Worm (Caenorhabditis elegans) whole organism, mixed stage, embryonic: ENCODE measurements around the gene F02E8.4.

Source experiments
- M03D4.4 ChIP-seq: sonication (generic microtip); optimal IDR thresholded peaks from 2 replicates; lab custom pipeline; 2017; ENCODE audit warnings: mild to moderate bottlenecking, missing genetic modification characterization, missing compliant biosample characterization
- bed-3 ChIP-seq: fragments of 200-800 bp; sonication (Bioruptor generic); optimal IDR thresholded peaks from 3 replicates; lab custom pipeline; 2018; ENCODE audit warnings: mild to moderate bottlenecking, missing genetic modification characterization, moderate library complexity, missing compliant biosample characterization
- blmp-1 ChIP-seq: fragments of 150-350 bp; optimal IDR thresholded peaks from 2 replicates; lab custom pipeline; 2014; ENCODE audit warnings: missing biosample characterization, missing genetic modification characterization
- ceh-39 ChIP-seq: fragments of 150-350 bp; optimal IDR thresholded peaks from 2 replicates; lab custom pipeline; 2014; ENCODE audit warnings: missing biosample characterization, missing genetic modification characterization
- ceh-43 ChIP-seq: fragments of 200-800 bp; sonication (Bioruptor generic); optimal IDR thresholded peaks from 2 replicates; lab custom pipeline; 2018; ENCODE audit warnings: mild to moderate bottlenecking, missing genetic modification characterization, moderate library complexity, missing compliant biosample characterization
- ceh-83 ChIP-seq: fragments of 200-800 bp; sonication (Bioruptor generic); optimal IDR thresholded peaks from 2 replicates; lab custom pipeline; 2018; ENCODE audit warnings: mild to moderate bottlenecking, missing genetic modification characterization, missing compliant biosample characterization
- ces-1 ChIP-seq: fragments of 150-350 bp; optimal IDR thresholded peaks from 2 replicates; lab custom pipeline; 2014; ENCODE audit warnings: missing biosample characterization, missing genetic modification reagents, missing genetic modification characterization
- cnd-1 ChIP-seq: fragments of 200-800 bp; sonication (Bioruptor generic); optimal IDR thresholded peaks from 2 replicates; lab custom pipeline; 2018; ENCODE audit warnings: mild to moderate bottlenecking, missing genetic modification characterization, missing compliant biosample characterization
- drap-1 ChIP-seq: fragments of 200-800 bp; sonication (Bioruptor generic); optimal IDR thresholded peaks from 3 replicates; lab custom pipeline; 2018; ENCODE audit warnings: mild to moderate bottlenecking, missing genetic modification characterization, missing compliant biosample characterization
- elt-1 ChIP-seq: sonication (generic microtip); optimal IDR thresholded peaks from 2 replicates; lab custom pipeline; 2017; ENCODE audit warnings: missing genetic modification characterization, mild to moderate bottlenecking, missing compliant biosample characterization, antibody characterized with exemption, moderate library complexity, borderline replicate concordance; ENCODE audit not compliant: insufficient read depth
- elt-3 ChIP-seq: fragments of 150-350 bp; optimal IDR thresholded peaks from 2 replicates; lab custom pipeline; 2014; ENCODE audit warnings: missing biosample characterization, missing genetic modification characterization
- flh-1 ChIP-seq: fragments of 200-800 bp; sonication (Bioruptor generic); optimal IDR thresholded peaks from 2 replicates; lab custom pipeline; 2018; ENCODE audit warnings: mild to moderate bottlenecking, missing genetic modification characterization, moderate library complexity, missing compliant biosample characterization
- ham-2 ChIP-seq: fragments of 200-800 bp; sonication (Bioruptor generic); optimal IDR thresholded peaks from 2 replicates; lab custom pipeline; 2018; ENCODE audit warnings: mild to moderate bottlenecking, missing genetic modification characterization, missing compliant biosample characterization
- hlh-1 ChIP-seq: fragments of 150-350 bp; optimal IDR thresholded peaks from 2 replicates; lab custom pipeline; 2014; ENCODE audit warnings: missing biosample characterization, missing genetic modification reagents, missing genetic modification characterization
- lin-13 ChIP-seq: fragments of 150-350 bp; optimal IDR thresholded peaks from 2 replicates; lab custom pipeline; 2014; ENCODE audit warnings: missing biosample characterization, missing genetic modification characterization
- lsy-2 ChIP-seq: fragments of 150-350 bp; optimal IDR thresholded peaks from 2 replicates; lab custom pipeline; 2014; ENCODE audit warnings: missing biosample characterization, missing genetic modification characterization
- mab-5 ChIP-seq: fragments of 150-350 bp; optimal IDR thresholded peaks from 2 replicates; lab custom pipeline; 2014; ENCODE audit warnings: missing biosample characterization, missing genetic modification characterization
- mep-1 ChIP-seq: fragments of 150-350 bp; optimal IDR thresholded peaks from 2 replicates; lab custom pipeline; 2017; ENCODE audit warnings: missing biosample characterization, missing genetic modification reagents, missing genetic modification characterization, inconsistent platforms
- mls-2 ChIP-seq: sonication (generic microtip); optimal IDR thresholded peaks from 2 replicates; lab custom pipeline; 2016; ENCODE audit warnings: mild to moderate bottlenecking, missing genetic modification characterization, moderate library complexity, missing compliant biosample characterization
- nhr-12 ChIP-seq: fragments of 150-350 bp; optimal IDR thresholded peaks from 2 replicates; lab custom pipeline; 2014; ENCODE audit warnings: missing biosample characterization, missing genetic modification characterization
- nhr-2 ChIP-seq: fragments of 150-350 bp; optimal IDR thresholded peaks from 2 replicates; lab custom pipeline; 2014; ENCODE audit warnings: missing biosample characterization, missing genetic modification characterization
- nhr-237 ChIP-seq: fragments of 150-350 bp; optimal IDR thresholded peaks from 2 replicates; lab custom pipeline; 2014; ENCODE audit warnings: missing biosample characterization, missing genetic modification characterization
- nhr-28 ChIP-seq: fragments of 150-350 bp; optimal IDR thresholded peaks from 2 replicates; lab custom pipeline; 2014; ENCODE audit warnings: missing biosample characterization, missing genetic modification characterization
- nhr-76 ChIP-seq: sonication (generic microtip); optimal IDR thresholded peaks from 2 replicates; lab custom pipeline; 2017; ENCODE audit warnings: missing biosample characterization, missing genetic modification characterization
- pha-4 ChIP-seq: fragments of 150-350 bp; optimal IDR thresholded peaks from 2 replicates; lab custom pipeline; 2018; ENCODE audit warnings: missing biosample characterization, missing genetic modification reagents, missing genetic modification characterization
- sem-2 ChIP-seq: fragments of 200-800 bp; sonication (Bioruptor generic); optimal IDR thresholded peaks from 2 replicates; lab custom pipeline; 2018; ENCODE audit warnings: mild to moderate bottlenecking, missing genetic modification characterization, missing compliant biosample characterization
- snpc-4 ChIP-seq: fragments of 150-350 bp; optimal IDR thresholded peaks from 2 replicates; lab custom pipeline; 2014; ENCODE audit warnings: missing biosample characterization, missing genetic modification characterization
- sptf-1 ChIP-seq: sonication (generic microtip); optimal IDR thresholded peaks from 2 replicates; lab custom pipeline; 2017; ENCODE audit warnings: mild to moderate bottlenecking, missing genetic modification characterization, moderate library complexity, missing compliant biosample characterization
- tbx-8 ChIP-seq: fragments of 200-800 bp; sonication (Bioruptor generic); optimal IDR thresholded peaks from 2 replicates; lab custom pipeline; 2018; ENCODE audit warnings: mild to moderate bottlenecking, missing genetic modification characterization, moderate library complexity, missing compliant biosample characterization
- unc-120 ChIP-seq: sonication (generic microtip); optimal IDR thresholded peaks from 2 replicates; lab custom pipeline; 2017; ENCODE audit warnings: missing genetic modification characterization, missing compliant biosample characterization; ENCODE audit not compliant: poor library complexity, severe bottlenecking
- unc-39 ChIP-seq: fragments of 150-350 bp; optimal IDR thresholded peaks from 2 replicates; lab custom pipeline; 2014; ENCODE audit warnings: missing biosample characterization, missing genetic modification characterization
- unc-62 ChIP-seq: fragments of 150-350 bp; optimal IDR thresholded peaks from 2 replicates; lab custom pipeline; 2014; ENCODE audit warnings: missing biosample characterization, missing genetic modification reagents, missing genetic modification characterization
- zip-8 ChIP-seq: fragments of 150-350 bp; optimal IDR thresholded peaks from 2 replicates; lab custom pipeline; 2014; ENCODE audit warnings: missing biosample characterization, missing genetic modification characterization
- ztf-11 ChIP-seq: fragments of 150-350 bp; optimal IDR thresholded peaks from 2 replicates; lab custom pipeline; 2014; ENCODE audit warnings: missing biosample characterization, missing genetic modification characterization

F02E8.4 gene

DNA sequence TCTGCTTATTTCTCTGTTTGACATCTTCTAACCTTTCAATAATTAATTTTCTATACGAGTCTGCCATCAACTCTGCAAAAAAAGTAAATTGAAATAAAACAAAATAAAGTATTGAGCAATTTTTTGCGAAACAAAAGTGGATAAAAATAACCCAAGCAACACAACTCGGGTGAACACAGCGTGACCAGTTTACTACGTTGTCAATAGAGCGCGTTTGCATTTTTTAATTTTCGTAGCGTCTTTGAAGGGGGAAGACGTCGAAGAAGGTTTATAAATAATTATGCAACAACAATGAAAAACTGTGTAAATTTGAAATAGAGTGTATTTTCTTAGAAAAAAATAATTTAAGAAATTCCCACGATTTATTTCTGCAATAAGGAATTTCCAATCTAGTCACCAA, 8.5 kb downstream of the F02E8.4 start, which contains the start of gene atg-16.1:
Gene atg-16.1 (minus strand): TSS at position 76 of the 400 bp plus-strand sequence.
- TF ChIP-seq nhr-12 (tag; lab: Kevin White, UChicago) (no peak), snpc-4 (tag; lab: Kevin White, UChicago) (no peak), ces-1 (GFP tag; lab: Kevin White, UChicago) (peak; percentile 13), lsy-2 (tag; lab: Kevin White, UChicago) (peak; percentile 44), lin-13 (tag; lab: Kevin White, UChicago) (no peak), nhr-2 (tag; lab: Kevin White, UChicago) (peak; percentile 3), sem-2 (GFP tag; lab: Kevin White, UChicago) (no peak), mep-1 (tag; lab: Kevin White, UChicago) (peak; percentile 59), unc-39 (no peak), tbx-8 (GFP tag; lab: Kevin White, UChicago) (no peak), mls-2 (tag; lab: Kevin White, UChicago) (no peak), drap-1 (no peak), pha-4 (no peak), nhr-76 (tag; lab: Kevin White, UChicago) (no peak), zip-8 (tag; lab: Kevin White, UChicago) (no peak), blmp-1 (tag; lab: Kevin White, UChicago) (no peak), flh-1 (GFP tag; lab: Kevin White, UChicago) (no peak), ztf-11 (tag; lab: Kevin White, UChicago) (no peak), sptf-1 (no peak), hlh-1 (tag; lab: Kevin White, UChicago) (no peak), ceh-39 (tag; lab: Kevin White, UChicago) (no peak), ceh-83 (GFP tag; lab: Kevin White, UChicago) (no peak), bed-3 (GFP tag; lab: Kevin White, UChicago) (no peak), mab-5 (tag; lab: Kevin White, UChicago) (no peak), elt-3 (tag; lab: Kevin White, UChicago) (no peak), unc-62 (GFP tag; lab: Kevin White, UChicago) (no peak), elt-1 (tag; lab: Kevin White, UChicago) (no peak), cnd-1 (tag; lab: Kevin White, UChicago) (no peak), ceh-43 (no peak), nhr-28 (tag; lab: Kevin White, UChicago) (no peak), M03D4.4 (tag; lab: Kevin White, UChicago) (no peak), ham-2 (GFP tag; lab: Kevin White, UChicago) (no peak)

DNA sequence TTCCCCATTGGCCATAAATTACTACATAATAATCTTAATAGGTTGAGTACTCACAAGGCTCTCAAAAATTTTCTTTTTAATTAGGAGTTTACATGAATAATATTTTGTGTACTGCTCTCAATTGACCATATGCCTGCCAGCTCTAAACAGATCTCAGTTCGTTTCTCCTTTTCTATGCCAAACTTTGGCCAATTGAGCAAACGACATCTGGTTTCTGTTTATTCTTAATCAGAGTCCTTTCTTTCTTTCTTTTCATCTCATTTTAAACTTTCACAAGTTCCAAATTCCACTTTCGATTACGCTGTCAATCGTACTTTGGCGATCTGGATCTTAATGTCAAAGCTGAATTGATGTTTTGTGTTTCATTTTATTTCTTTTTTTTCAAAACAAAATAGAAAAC, 10.4 kb downstream of the F02E8.4 start:
- no peak for TF ChIP-seq flh-1 (GFP tag; lab: Kevin White, UChicago)
- no peak for TF ChIP-seq lin-13 (tag; lab: Kevin White, UChicago)
- no peak for TF ChIP-seq ces-1 (GFP tag; lab: Kevin White, UChicago)
- no peak for TF ChIP-seq zip-8 (tag; lab: Kevin White, UChicago)
- no peak for TF ChIP-seq nhr-237 (tag; lab: Kevin White, UChicago)
- TF ChIP-seq M03D4.4 (tag; lab: Kevin White, UChicago): no peak
- TF ChIP-seq nhr-76 (tag; lab: Kevin White, UChicago): no peak
- no peak for TF ChIP-seq pha-4
- no peak for TF ChIP-seq elt-1 (tag; lab: Kevin White, UChicago)
- TF ChIP-seq cnd-1 (tag; lab: Kevin White, UChicago): no peak
- TF ChIP-seq sptf-1: no peak
- TF ChIP-seq, all 35 proteins: peak for 0

DNA sequence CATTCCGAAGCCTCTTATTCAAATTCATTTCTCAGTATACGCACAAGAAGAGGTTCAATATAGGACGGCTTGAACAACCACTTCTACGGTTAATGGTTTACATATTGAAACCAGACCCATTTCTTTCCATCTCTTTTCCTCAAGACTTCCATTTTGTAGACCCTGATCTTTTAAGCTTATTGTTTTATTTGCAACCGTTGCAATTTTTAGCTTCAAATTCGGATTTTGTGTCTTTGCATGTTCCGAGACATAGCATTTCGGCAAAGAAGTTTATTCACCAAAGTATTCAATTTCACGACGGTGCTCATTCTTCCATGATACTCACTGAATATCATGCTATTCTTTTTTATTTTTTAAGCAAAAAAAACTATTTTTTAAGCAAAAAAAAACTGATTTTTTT, 12.3 kb downstream of the F02E8.4 start, which contains the start of gene nmur-3:
Gene nmur-3 (plus strand): TSS at position 301 of the 400 bp plus-strand sequence.
- TF ChIP-seq nhr-2 (tag; lab: Kevin White, UChicago) (no peak), lsy-2 (tag; lab: Kevin White, UChicago) (no peak), blmp-1 (tag; lab: Kevin White, UChicago) (no peak), ceh-83 (GFP tag; lab: Kevin White, UChicago) (no peak), sem-2 (GFP tag; lab: Kevin White, UChicago) (no peak), unc-39 (no peak), lin-13 (tag; lab: Kevin White, UChicago) (no peak)

DNA sequence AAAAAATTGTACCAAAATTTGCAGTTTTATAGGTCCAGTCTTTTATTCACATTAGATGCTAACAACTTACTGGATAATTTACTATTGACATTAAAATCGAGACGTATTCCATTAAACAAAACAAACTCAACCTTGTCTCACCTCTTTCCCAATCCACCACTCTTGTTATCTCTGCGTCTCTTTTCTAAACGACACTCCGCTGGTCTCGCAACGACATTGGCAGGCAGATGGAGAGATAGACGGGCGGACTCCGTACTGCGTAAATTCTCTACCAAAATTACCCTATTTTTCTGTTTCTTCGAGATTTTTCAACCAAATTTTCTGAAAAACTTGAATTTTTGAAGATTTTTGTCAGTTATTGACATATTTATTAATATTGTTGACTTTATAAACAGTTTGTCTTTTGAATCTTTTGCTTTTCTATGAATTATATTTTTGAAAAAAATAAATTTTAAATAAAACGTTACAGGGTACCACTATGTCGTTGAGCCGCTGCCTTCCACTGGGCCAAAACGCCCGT, 15.4 kb downstream of the F02E8.4 start, which contains the start of gene asb-2:
Gene asb-2 (plus strand): TSS at position 470 of the 520 bp plus-strand sequence.
- TF ChIP-seq hlh-1 (tag; lab: Kevin White, UChicago) (peak; percentile 61), mep-1 (tag; lab: Kevin White, UChicago) (peak; percentile 95), lin-13 (tag; lab: Kevin White, UChicago) (peak; percentile 89), ces-1 (GFP tag; lab: Kevin White, UChicago) (peak; percentile 34), unc-120 (peak; percentile 44), pha-4 (peak; percentile 88), ceh-39 (tag; lab: Kevin White, UChicago) (peak; percentile 39), unc-62 (GFP tag; lab: Kevin White, UChicago) (peak; percentile 65), nhr-237 (tag; lab: Kevin White, UChicago) (peak; percentile 77), nhr-28 (tag; lab: Kevin White, UChicago) (no peak), mls-2 (tag; lab: Kevin White, UChicago) (no peak), ztf-11 (tag; lab: Kevin White, UChicago) (no peak), lsy-2 (tag; lab: Kevin White, UChicago) (peak; percentile 78)
